Worm (Caenorhabditis elegans): Measurements from ENCODE around the gene ram-5.

- TF ChIP-seq npax-4 (tag; optimal IDR thresholded peaks at IDR 0.05) = no peak
- TF ChIP-seq ceh-34 (tag; optimal IDR thresholded peaks at IDR 0.05) = no peak
- no peak for TF ChIP-seq ceh-9 (tag; optimal IDR thresholded peaks at IDR 0.05)
- TF ChIP-seq ceh-14 (tag; optimal IDR thresholded peaks at IDR 0.05) = no peak
- TF ChIP-seq ref-2 (tag; optimal IDR thresholded peaks at IDR 0.05) = no peak
- TF ChIP-seq pha-4 (tag; optimal IDR thresholded peaks at IDR 0.05) = no peak
These were observed 30.9 kb downstream of the ram-5 start for ce11 chrX:14580853-14581252.
